Fruit fly (Drosophila melanogaster): Measurements from ENCODE around the gene Arl1.

Arl1 gene

dm6 chr3L:16002116-16002716 is 19.3 kb downstream of the Arl1 start (continued):
- TF ChIP-seq run (tag; optimal IDR thresholded peaks at IDR 0.05): no peak
- TF ChIP-seq lov (optimal IDR thresholded peaks at IDR 0.05): no peak
- TF ChIP-seq lov (GFP tag; IDR thresholded peaks at IDR 0.05): no peak
- TF ChIP-seq CG12659 (GFP tag; optimal IDR thresholded peaks at IDR 0.05): no peak
- no peak for TF ChIP-seq ranshi (GFP tag; IDR thresholded peaks at IDR 0.05)
- no peak for TF ChIP-seq insv (GFP tag; optimal IDR thresholded peaks at IDR 0.05)
- no peak for TF ChIP-seq CG8089 (GFP tag; optimal IDR thresholded peaks at IDR 0.05)
- 0 out of 2 replicates have a peak, but pooled peaks have one; percentile 25 for TF ChIP-seq stc (GFP tag; IDR thresholded peaks at IDR 0.05)
- TF ChIP-seq ham (GFP tag; IDR thresholded peaks at IDR 0.05): no peak
- TF ChIP-seq aop (GFP tag; IDR thresholded peaks at IDR 0.05): no peak
- no peak for TF ChIP-seq sug (tag; optimal IDR thresholded peaks at IDR 0.05)
- peak; percentile 24 for TF ChIP-seq sqz (GFP tag; optimal IDR thresholded peaks at IDR 0.05)
- TF ChIP-seq bsh (GFP tag; optimal IDR thresholded peaks at IDR 0.05): peak in 1 of 2 experiments; percentile 78
- no peak for TF ChIP-seq CG9797 (GFP tag; optimal IDR thresholded peaks at IDR 0.05)
- no peak for TF ChIP-seq CG18011 (GFP tag; optimal IDR thresholded peaks at IDR 0.05)
- no peak for TF ChIP-seq wek (GFP tag; optimal IDR thresholded peaks at IDR 0.05)
- TF ChIP-seq jumu (GFP tag; optimal IDR thresholded peaks at IDR 0.05): no peak
- no peak for TF ChIP-seq gro (GFP tag; optimal IDR thresholded peaks at IDR 0.05)
- no peak for TF ChIP-seq Dref (GFP tag; IDR thresholded peaks at IDR 0.05)
- no peak for TF ChIP-seq CG6765 (GFP tag; optimal IDR thresholded peaks at IDR 0.05)
- TF ChIP-seq CG32772 (GFP tag; IDR thresholded peaks at IDR 0.05): no peak
- TF ChIP-seq tap (tag; optimal IDR thresholded peaks at IDR 0.05): no peak
- no peak for TF ChIP-seq Hmx (GFP tag; optimal IDR thresholded peaks at IDR 0.05)
- no peak for TF ChIP-seq CG6654 (GFP tag; optimal IDR thresholded peaks at IDR 0.05)
- TF ChIP-seq vvl (GFP tag; IDR thresholded peaks at IDR 0.05): no peak
- TF ChIP-seq Poxn (GFP tag; IDR thresholded peaks at IDR 0.05): no peak
- no peak for TF ChIP-seq gsb (GFP tag; IDR thresholded peaks at IDR 0.05)
- TF ChIP-seq trh (GFP tag; optimal IDR thresholded peaks at IDR 0.05): no peak
- no peak for TF ChIP-seq Scr (GFP tag; IDR thresholded peaks at IDR 0.05; ENCODE audit: partially characterized antibody)
- peak; percentile 29; the same call in 1 of the 2 replicates for TF ChIP-seq Drgx (GFP tag; IDR thresholded peaks at IDR 0.05)
- TF ChIP-seq CG1792 (GFP tag; optimal IDR thresholded peaks at IDR 0.05): no peak
- peak; percentile 77 for TF ChIP-seq sens (GFP tag)
- TF ChIP-seq CG18619 (GFP tag; optimal IDR thresholded peaks at IDR 0.05): no peak
- no peak for TF ChIP-seq CG13123 (GFP tag; optimal IDR thresholded peaks at IDR 0.05)
- TF ChIP-seq CG17186 (GFP tag; optimal IDR thresholded peaks at IDR 0.05): no peak
- TF ChIP-seq Hand (GFP tag; optimal IDR thresholded peaks at IDR 0.05): no peak
- TF ChIP-seq CG12071 (GFP tag; optimal IDR thresholded peaks at IDR 0.05): no peak
- TF ChIP-seq crc (GFP tag; optimal IDR thresholded peaks at IDR 0.05): peak; percentile 5
- no peak for TF ChIP-seq CG3995 (GFP tag; optimal IDR thresholded peaks at IDR 0.05)
- TF ChIP-seq pita (GFP tag; optimal IDR thresholded peaks at IDR 0.05): no peak
- TF ChIP-seq schlank (tag; optimal IDR thresholded peaks at IDR 0.05): no peak
- TF ChIP-seq HLH4C (GFP tag; IDR thresholded peaks at IDR 0.05; ENCODE audit: partially characterized antibody): no peak
- TF ChIP-seq CG31365 (tag; optimal IDR thresholded peaks at IDR 0.05): no peak
- TF ChIP-seq Atf6 (GFP tag; IDR thresholded peaks at IDR 0.05): no peak
- TF ChIP-seq CG6854 (GFP tag; optimal IDR thresholded peaks at IDR 0.05): no peak
- no peak for TF ChIP-seq gem (tag; optimal IDR thresholded peaks at IDR 0.05)
- no peak for TF ChIP-seq CG14441 (GFP tag; IDR thresholded peaks at IDR 0.05)
- TF ChIP-seq pum (GFP tag; optimal IDR thresholded peaks at IDR 0.05): no peak
- no peak for TF ChIP-seq NFAT (GFP tag; IDR thresholded peaks at IDR 0.05)
- no peak for TF ChIP-seq CG5245 (GFP tag; optimal IDR thresholded peaks at IDR 0.05)
- TF ChIP-seq fu2 (GFP tag; optimal IDR thresholded peaks at IDR 0.05): no peak
- TF ChIP-seq CG14050 (GFP tag; IDR thresholded peaks at IDR 0.05): no peak
- TF ChIP-seq yki (optimal IDR thresholded peaks at IDR 0.05): no peak
